Worm (Caenorhabditis elegans): ENCODE measurements around the gene metl-6.

- TF ChIP-seq nhr-76 (tag; optimal IDR thresholded peaks at IDR 0.05) = no peak
- TF ChIP-seq lin-39 (tag; optimal IDR thresholded peaks at IDR 0.05) = no peak
- no peak for TF ChIP-seq ztf-11 (tag; optimal IDR thresholded peaks at IDR 0.05)
- no peak for TF ChIP-seq ama-1 (optimal IDR thresholded peaks at IDR 0.05)
- TF ChIP-seq ceh-82 (tag; optimal IDR thresholded peaks at IDR 0.05) = no peak
Measured at ce11 chrIII:3921646-3922328, at the start of gene metl-6, which contains the start of gene nit-1.

Measured in whole organism, L1 larva.